Worm (Caenorhabditis elegans) whole organism, late embryonic: ENCODE data around the gene K11H12.11.

Source experiments
- F13H6.1 ChIP-seq: sonication (generic microtip); optimal IDR thresholded peaks from 2 replicates; lab custom pipeline; 2016; ENCODE audit warnings: missing genetic modification characterization, missing compliant biosample characterization
- dmd-4 ChIP-seq: sonication (generic microtip); optimal IDR thresholded peaks from 2 replicates; lab custom pipeline; 2016; ENCODE audit warnings: borderline replicate concordance, missing genetic modification characterization, missing compliant biosample characterization
- ets-4 ChIP-seq: sonication (generic microtip); optimal IDR thresholded peaks from 2 replicates; lab custom pipeline; 2016; ENCODE audit warnings: missing genetic modification characterization, missing compliant biosample characterization
- fkh-6 ChIP-seq: sonication (generic microtip); optimal IDR thresholded peaks from 2 replicates; lab custom pipeline; 2016; ENCODE audit warnings: missing genetic modification characterization, missing compliant biosample characterization
- gmeb-2 ChIP-seq: sonication (generic microtip); optimal IDR thresholded peaks from 2 replicates; lab custom pipeline; 2016; ENCODE audit warnings: missing genetic modification characterization, inconsistent platforms, missing compliant biosample characterization
- hlh-30 ChIP-seq: sonication (generic microtip); optimal IDR thresholded peaks from 2 replicates; lab custom pipeline; 2017; ENCODE audit warnings: antibody characterized with exemption, missing genetic modification characterization, missing compliant biosample characterization; ENCODE audit not compliant: insufficient read depth
- nfya-1 ChIP-seq: sonication (generic microtip); optimal IDR thresholded peaks from 2 replicates; lab custom pipeline; 2017; ENCODE audit warnings: missing genetic modification characterization, mild to moderate bottlenecking, missing compliant biosample characterization, antibody characterized with exemption, moderate library complexity
- nhr-11 ChIP-seq: fragments of 150-350 bp; optimal IDR thresholded peaks from 2 replicates; lab custom pipeline; 2014; ENCODE audit warnings: missing biosample characterization, missing genetic modification characterization
- pha-2 ChIP-seq: sonication (generic microtip); optimal IDR thresholded peaks from 2 replicates; lab custom pipeline; 2017; ENCODE audit warnings: mild to moderate bottlenecking, missing genetic modification characterization, missing compliant biosample characterization
- pha-4 ChIP-seq: fragments of 150-350 bp; optimal IDR thresholded peaks from 2 replicates; lab custom pipeline; 2018; ENCODE audit warnings: missing biosample characterization, missing genetic modification reagents, missing genetic modification characterization
- pqm-1 ChIP-seq: sonication (generic microtip); optimal IDR thresholded peaks from 2 replicates; lab custom pipeline; 2016; ENCODE audit warnings: missing genetic modification characterization, missing compliant biosample characterization
- unc-3 ChIP-seq, 2 experiments: fragments of 200-800 bp in 1 of 2; sonication (Bioruptor generic) in 1 of 2; sonication (generic microtip) in 1 of 2; conservative IDR thresholded peaks in 1 of 2; optimal IDR thresholded peaks in 1 of 2; 2 replicates each; pipeline versions ENCODE4 v1.3.6 to Lab custom; 2016 to 2022; ENCODE audit warnings: missing compliant biosample characterization in 2 of 2, missing genetic modification characterization in 2 of 2, missing genetic modification reagents in 1 of 2
- zip-5 ChIP-seq: sonication (generic microtip); optimal IDR thresholded peaks from 2 replicates; lab custom pipeline; 2016; ENCODE audit warnings: missing genetic modification characterization, missing compliant biosample characterization

DNA sequence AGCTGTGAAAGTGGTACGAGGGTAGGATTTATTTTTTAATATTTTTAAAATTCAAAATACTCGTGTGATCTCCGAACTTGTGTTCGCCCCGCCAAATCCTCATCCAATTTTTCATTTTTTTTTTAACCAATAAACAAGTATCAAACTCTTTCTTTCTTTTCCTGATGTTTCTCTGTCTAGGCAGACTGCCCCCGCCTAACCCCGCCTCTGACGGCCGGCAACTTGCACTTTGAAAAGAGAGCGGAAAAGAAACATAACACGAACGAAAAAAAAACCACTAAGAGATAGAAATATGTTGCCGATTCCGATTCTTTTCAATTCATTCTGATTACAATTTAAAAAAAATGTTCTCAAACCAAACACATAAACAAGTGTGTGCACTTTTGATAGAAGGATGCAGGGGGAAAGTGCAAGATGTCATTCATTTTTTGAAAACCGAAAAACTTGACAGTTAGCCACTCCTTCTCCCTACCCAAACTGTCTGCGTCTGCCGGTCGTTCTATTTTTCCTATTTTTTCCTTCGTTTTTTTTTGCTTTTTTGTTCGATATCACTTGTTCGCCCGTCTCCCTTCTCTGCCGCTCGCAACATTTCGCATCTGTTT lies 44.3 kb downstream of the K11H12.11 start:
- TF ChIP-seq fkh-6 (no peak), nhr-11 (tag; lab: Kevin White, UChicago) (no peak), pha-2 (tag; lab: Kevin White, UChicago) (no peak), pha-4 (no peak), hlh-30 (no peak), unc-3 (GFP tag; conservative IDR thresholded peaks at IDR 0.05; lab: Robert Waterston, UW) (no peak), unc-3 (tag; optimal IDR thresholded peaks at IDR 0.05; lab: Kevin White, UChicago) (no peak), pqm-1 (tag; lab: Kevin White, UChicago) (no peak), F13H6.1 (tag; lab: Kevin White, UChicago) (no peak), dmd-4 (tag; lab: Kevin White, UChicago) (no peak), gmeb-2 (tag; lab: Kevin White, UChicago) (no peak), zip-5 (tag; lab: Kevin White, UChicago) (no peak), ets-4 (tag; lab: Kevin White, UChicago) (no peak), nfya-1 (no peak)
